Fruit fly (Drosophila melanogaster) whole organism, prepupa: ENCODE data around the gene Smr.
A peak's percentile ranks its signal among the peaks of the same experiment; 100 is the strongest.

Experiments
- CG10669 ChIP-seq: fragments of 200-800 bp; sonication (Bioruptor generic); optimal IDR thresholded peaks from 3 replicates; lab custom pipeline; 2018; ENCODE audit warnings: missing biosample characterization, mild to moderate bottlenecking, missing genetic modification characterization, moderate library complexity
- CG11294 ChIP-seq: fragments of 200-800 bp; sonication (Bioruptor generic); IDR thresholded peaks from 2 replicates; pipeline ENCODE4 v1.3.6; 2022; ENCODE audit warnings: missing biosample characterization, missing genetic modification characterization
- CG11762 ChIP-seq: fragments of 200-800 bp; sonication (Bioruptor generic); optimal IDR thresholded peaks from 3 replicates; lab custom pipeline; 2016; ENCODE audit warnings: missing biosample characterization, missing genetic modification characterization; ENCODE audit not compliant: insufficient read depth
- CG11902 ChIP-seq: fragments of 200-800 bp; sonication (Bioruptor generic); optimal IDR thresholded peaks from 3 replicates; lab custom pipeline; 2016; ENCODE audit warnings: missing biosample characterization, missing genetic modification characterization
- CG15336 ChIP-seq: fragments of 200-800 bp; sonication (Bioruptor generic); IDR thresholded peaks from 2 replicates; pipeline ENCODE4 v1.3.6; 2022; ENCODE audit warnings: missing biosample characterization, missing genetic modification characterization
- CG1621 ChIP-seq: fragments of 200-800 bp; sonication (Bioruptor generic); optimal IDR thresholded peaks from 3 replicates; lab custom pipeline; 2018; ENCODE audit warnings: missing biosample characterization, mild to moderate bottlenecking, missing genetic modification characterization
- CG16779 ChIP-seq: fragments of 200-800 bp; sonication (Bioruptor generic); optimal IDR thresholded peaks from 3 replicates; lab custom pipeline; 2017; ENCODE audit warnings: missing biosample characterization, mild to moderate bottlenecking, missing genetic modification characterization
- CG31627 ChIP-seq: fragments of 200-800 bp; sonication (Bioruptor generic); optimal IDR thresholded peaks from 3 replicates; lab custom pipeline; 2016; ENCODE audit warnings: missing biosample characterization, missing genetic modification characterization
- CG32006 ChIP-seq: fragments of 200-800 bp; sonication (Bioruptor generic); optimal IDR thresholded peaks from 3 replicates; lab custom pipeline; 2017; ENCODE audit warnings: missing biosample characterization, mild to moderate bottlenecking, missing genetic modification characterization
- CG3919 ChIP-seq: fragments of 200-800 bp; sonication (Bioruptor generic); optimal IDR thresholded peaks from 3 replicates; lab custom pipeline; 2016; ENCODE audit warnings: missing biosample characterization, missing genetic modification characterization
- CG4318 ChIP-seq: fragments of 200-800 bp; sonication (Bioruptor generic); optimal IDR thresholded peaks from 3 replicates; lab custom pipeline; 2017; ENCODE audit warnings: missing biosample characterization, mild to moderate bottlenecking, missing genetic modification characterization
- CG6163 ChIP-seq: fragments of 200-800 bp; sonication (Bioruptor generic); IDR thresholded peaks from 3 replicates; pipeline ENCODE4 v1.3.6; 2022; ENCODE audit warnings: missing biosample characterization, missing genetic modification characterization
- CG6276 ChIP-seq: fragments of 200-800 bp; sonication (Bioruptor generic); optimal IDR thresholded peaks from 2 replicates; lab custom pipeline; 2017; ENCODE audit warnings: missing biosample characterization, mild to moderate bottlenecking, missing genetic modification characterization
- CG6792 ChIP-seq: fragments of 200-800 bp; sonication (Bioruptor generic); optimal IDR thresholded peaks from 3 replicates; lab custom pipeline; 2016; ENCODE audit warnings: missing biosample characterization, missing genetic modification characterization
- CG6808 ChIP-seq: fragments of 200-800 bp; sonication (Bioruptor generic); optimal IDR thresholded peaks from 3 replicates; lab custom pipeline; 2017; ENCODE audit warnings: missing biosample characterization, missing genetic modification characterization, mild to moderate bottlenecking, moderate library complexity, missing genetic modification reagents
- CG8119 ChIP-seq: fragments of 200-800 bp; sonication (Bioruptor generic); IDR thresholded peaks from 3 replicates; pipeline ENCODE4 v1.3.6; 2022; ENCODE audit warnings: missing biosample characterization, missing genetic modification characterization
- CG8319 ChIP-seq: fragments of 200-800 bp; sonication (Bioruptor generic); optimal IDR thresholded peaks from 3 replicates; lab custom pipeline; 2016; ENCODE audit warnings: missing biosample characterization, missing genetic modification characterization
- CG8632 ChIP-seq: fragments of 200-800 bp; sonication (Bioruptor generic); optimal IDR thresholded peaks from 3 replicates; lab custom pipeline; 2016; ENCODE audit warnings: missing biosample characterization, missing genetic modification characterization
- CG9139 ChIP-seq: fragments of 200-800 bp; sonication (Bioruptor generic); optimal IDR thresholded peaks from 3 replicates; lab custom pipeline; 2017; ENCODE audit warnings: missing biosample characterization, mild to moderate bottlenecking, missing genetic modification characterization
- Eip78C ChIP-seq: fragments of 200-800 bp; sonication (Bioruptor generic); peaks from one replicate; lab custom pipeline; 2016; ENCODE audit warnings: missing biosample characterization, missing genetic modification characterization
- Eip93F ChIP-seq: fragments of 200-800 bp; sonication (Bioruptor generic); optimal IDR thresholded peaks from 2 replicates; lab custom pipeline; 2016; ENCODE audit warnings: missing biosample characterization, mild to moderate bottlenecking, missing genetic modification characterization
- Gug ChIP-seq: fragments of 200-800 bp; sonication (Bioruptor generic); IDR thresholded peaks from 2 replicates; pipeline ENCODE4 v1.3.6; 2022; ENCODE audit warnings: missing biosample characterization, missing genetic modification characterization
- Hr39 ChIP-seq: fragments of 200-800 bp; sonication (Bioruptor generic); optimal IDR thresholded peaks from 2 replicates; lab custom pipeline; 2016; ENCODE audit warnings: missing biosample characterization, missing genetic modification characterization
- Hr4 ChIP-seq: fragments of 200-800 bp; sonication (Bioruptor generic); optimal IDR thresholded peaks from 3 replicates; lab custom pipeline; 2016; ENCODE audit warnings: missing biosample characterization, missing genetic modification characterization
- Lpt ChIP-seq: fragments of 200-800 bp; sonication (Bioruptor generic); optimal IDR thresholded peaks from 3 replicates; lab custom pipeline; 2016; ENCODE audit warnings: missing biosample characterization, missing genetic modification characterization
- OdsH ChIP-seq: fragments of 200-800 bp; sonication (Bioruptor generic); optimal IDR thresholded peaks from 3 replicates; lab custom pipeline; 2016; ENCODE audit warnings: missing biosample characterization, missing genetic modification characterization
- Smox ChIP-seq: fragments of 200-800 bp; sonication (Bioruptor generic); optimal IDR thresholded peaks from 3 replicates; lab custom pipeline; 2016; ENCODE audit warnings: missing biosample characterization, missing genetic modification characterization
- Sox102F ChIP-seq: fragments of 200-800 bp; sonication (Bioruptor generic); optimal IDR thresholded peaks from 2 replicates; lab custom pipeline; 2016; ENCODE audit warnings: missing biosample characterization, mild to moderate bottlenecking, missing genetic modification characterization
- Sox15 ChIP-seq: fragments of 200-800 bp; sonication (Bioruptor generic); optimal IDR thresholded peaks from 3 replicates; lab custom pipeline; 2016; ENCODE audit warnings: missing biosample characterization, missing genetic modification characterization
- achi ChIP-seq: fragments of 200-800 bp; sonication (Bioruptor generic); optimal IDR thresholded peaks from 3 replicates; lab custom pipeline; 2016; ENCODE audit warnings: missing biosample characterization, missing genetic modification characterization
- acj6 ChIP-seq: fragments of 200-800 bp; sonication (Bioruptor generic); optimal IDR thresholded peaks from 3 replicates; lab custom pipeline; 2016; ENCODE audit warnings: missing biosample characterization, missing genetic modification characterization
- cyc ChIP-seq: fragments of 200-800 bp; sonication (Bioruptor generic); optimal IDR thresholded peaks from 3 replicates; lab custom pipeline; 2016; ENCODE audit warnings: missing biosample characterization, missing genetic modification characterization
- dac ChIP-seq: fragments of 200-800 bp; sonication (Bioruptor generic); optimal IDR thresholded peaks from 2 replicates; lab custom pipeline; 2017; ENCODE audit warnings: missing biosample characterization, mild to moderate bottlenecking, missing genetic modification characterization
- dsx ChIP-seq: fragments of 200-800 bp; optimal IDR thresholded peaks from 3 replicates; lab custom pipeline; 2019; ENCODE audit warnings: missing biosample characterization, mild to moderate bottlenecking, missing genetic modification characterization, moderate library complexity; ENCODE audit not compliant: poor library complexity, severe bottlenecking
- eg ChIP-seq: fragments of 200-800 bp; sonication (Bioruptor generic); IDR thresholded peaks from 3 replicates; pipeline ENCODE4 v1.3.6; 2022; ENCODE audit warnings: missing biosample characterization, missing genetic modification characterization
- esn ChIP-seq: fragments of 200-800 bp; sonication (Bioruptor generic); optimal IDR thresholded peaks from 2 replicates; lab custom pipeline; 2016; ENCODE audit warnings: missing biosample characterization, mild to moderate bottlenecking, missing genetic modification characterization, moderate library complexity
- fd59A ChIP-seq: fragments of 200-800 bp; sonication (Bioruptor generic); optimal IDR thresholded peaks from 2 replicates; lab custom pipeline; 2017; ENCODE audit warnings: missing biosample characterization, mild to moderate bottlenecking, missing genetic modification characterization, missing genetic modification reagents
- fd85E ChIP-seq: fragments of 200-800 bp; sonication (Bioruptor generic); optimal IDR thresholded peaks from 3 replicates; lab custom pipeline; 2016; ENCODE audit warnings: missing biosample characterization, missing genetic modification characterization
- fkh ChIP-seq: fragments of 200-800 bp; sonication (Bioruptor generic); optimal IDR thresholded peaks from 3 replicates; lab custom pipeline; 2017; ENCODE audit warnings: missing biosample characterization, mild to moderate bottlenecking, missing genetic modification characterization, moderate library complexity
- net ChIP-seq: fragments of 200-800 bp; sonication (Bioruptor generic); optimal IDR thresholded peaks from 3 replicates; lab custom pipeline; 2016; ENCODE audit warnings: missing biosample characterization, missing genetic modification characterization
- pdm3 ChIP-seq: fragments of 200-800 bp; sonication (Bioruptor generic); optimal IDR thresholded peaks from 3 replicates; lab custom pipeline; 2016; ENCODE audit warnings: missing biosample characterization, missing genetic modification characterization
- salr ChIP-seq, 2 experiments: fragments of 200-800 bp; sonication (Bioruptor generic); optimal IDR thresholded peaks; 3 replicates each; lab custom pipeline; 2016 to 2018; ENCODE audit warnings: missing biosample characterization in 2 of 2, missing genetic modification characterization in 2 of 2, mild to moderate bottlenecking in 1 of 2
- spab ChIP-seq: fragments of 200-800 bp; sonication (Bioruptor generic); optimal IDR thresholded peaks from 2 replicates; lab custom pipeline; 2017; ENCODE audit warnings: missing biosample characterization, mild to moderate bottlenecking, missing genetic modification characterization, missing genetic modification reagents
- ss ChIP-seq, 2 experiments: fragments of 200-800 bp; sonication (Bioruptor generic); optimal IDR thresholded peaks; 2 replicates in 1 of 2; 3 replicates in 1 of 2; lab custom pipeline; 2017 to 2018; ENCODE audit warnings: mild to moderate bottlenecking in 2 of 2, missing biosample characterization in 2 of 2, missing genetic modification characterization in 2 of 2, moderate library complexity in 1 of 2
- svp ChIP-seq: fragments of 200-800 bp; sonication (Bioruptor generic); peaks from one replicate; lab custom pipeline; 2016; ENCODE audit warnings: missing biosample characterization, missing genetic modification characterization
- vri ChIP-seq: fragments of 200-800 bp; sonication (Bioruptor generic); optimal IDR thresholded peaks from 3 replicates; lab custom pipeline; 2016; ENCODE audit warnings: missing biosample characterization, mild to moderate bottlenecking, missing genetic modification characterization

Gene Smr

DNA sequence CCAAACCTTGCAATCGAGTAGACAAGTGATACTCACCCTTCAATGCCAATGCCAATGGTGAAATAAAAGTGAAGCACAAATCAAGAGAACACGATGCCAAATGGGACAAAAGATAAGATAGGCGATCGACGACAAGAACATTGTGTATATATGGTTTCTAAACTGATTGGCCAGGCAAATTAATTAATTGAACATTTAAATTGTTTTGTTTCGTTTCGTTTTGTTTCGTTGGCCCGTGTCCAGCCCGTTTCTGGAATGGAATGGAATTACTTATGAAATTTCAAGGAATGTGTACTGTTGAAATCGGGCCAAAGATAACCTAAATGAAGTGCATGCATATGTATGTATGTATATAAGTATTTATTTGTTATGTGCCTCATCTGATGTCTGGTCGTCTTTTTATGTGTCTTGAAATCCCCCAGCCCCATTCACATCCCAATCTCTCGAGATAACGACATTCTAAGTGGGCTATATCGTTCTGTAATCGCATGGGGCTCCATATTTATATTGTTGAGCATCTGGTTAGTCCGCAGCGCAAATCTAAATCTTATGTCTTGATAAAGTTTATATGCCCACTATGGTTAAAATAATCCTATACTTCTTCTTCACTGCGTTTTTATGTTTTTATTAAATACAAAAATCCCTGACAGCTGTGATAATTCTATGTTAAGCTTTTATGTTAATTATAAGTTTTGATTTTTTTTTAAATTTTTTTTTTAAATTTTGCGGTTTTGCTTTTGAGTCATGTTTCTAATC, 66.4 kb downstream of the Smr start (continued):
- TF ChIP-seq CG11902 (GFP tag; lab: Kevin White, UChicago) (no peak), Smox (peak; percentile 23), OdsH (GFP tag; lab: Kevin White, UChicago) (no peak), CG3919 (GFP tag; lab: Kevin White, UChicago) (no peak), svp (peak; percentile 69), Lpt (GFP tag; lab: Kevin White, UChicago) (no peak), Sox102F (GFP tag; lab: Kevin White, UChicago) (no peak), Sox15 (GFP tag; lab: Kevin White, UChicago) (no peak), Eip93F (GFP tag; lab: Kevin White, UChicago) (no peak), Eip78C (peak; percentile 82), vri (GFP tag; lab: Kevin White, UChicago) (no peak), fd59A (GFP tag; lab: Kevin White, UChicago) (no peak), CG9139 (GFP tag; lab: Kevin White, UChicago) (no peak), CG16779 (no peak), fd85E (no peak), acj6 (peak; percentile 21), CG6276 (GFP tag; lab: Kevin White, UChicago) (no peak), CG8119 (GFP tag; lab: Robert Waterston, UW) (no peak), CG32006 (GFP tag; lab: Kevin White, UChicago) (no peak), Hr4 (GFP tag; lab: Kevin White, UChicago) (no peak), dac (GFP tag; lab: Kevin White, UChicago) (no peak), CG1621 (tag; lab: Kevin White, UChicago) (no peak), CG11294 (GFP tag; lab: Robert Waterston, UW) (no peak)

DNA sequence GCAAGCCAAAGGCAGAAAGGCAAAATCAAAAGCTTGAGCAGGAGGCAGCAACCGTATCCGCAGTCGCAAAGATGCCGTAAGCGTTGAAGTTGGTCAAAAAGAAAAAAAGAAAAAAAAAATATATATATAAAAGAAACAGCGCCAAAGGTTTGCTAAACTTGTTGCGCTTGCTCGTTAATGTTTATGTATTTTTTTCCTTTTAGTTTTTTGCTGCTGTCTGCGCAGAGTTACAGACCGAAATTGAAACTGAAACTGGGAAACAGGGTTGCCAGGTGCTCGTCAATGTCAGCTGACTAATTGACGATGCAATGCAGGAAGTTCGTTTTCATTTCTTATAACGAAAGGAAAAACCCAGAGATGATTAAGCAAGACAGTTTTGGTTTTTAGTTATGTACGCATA, 67.1 kb downstream of the Smr start:
- no peak for TF ChIP-seq Hr39 (GFP tag; lab: Kevin White, UChicago)
- TF ChIP-seq CG31627 (GFP tag; lab: Kevin White, UChicago): peak; percentile 23
- TF ChIP-seq CG3919 (GFP tag; lab: Kevin White, UChicago): peak; percentile 25
- TF ChIP-seq spab (GFP tag; lab: Kevin White, UChicago): peak; percentile 13
- TF ChIP-seq esn: peak; percentile 12
- peak; percentile 20 for TF ChIP-seq vri (GFP tag; lab: Kevin White, UChicago)
- peak; percentile 65 for TF ChIP-seq svp
- TF ChIP-seq OdsH (GFP tag; lab: Kevin White, UChicago): no peak
- no peak for TF ChIP-seq CG8632 (GFP tag; lab: Kevin White, UChicago)
- TF ChIP-seq cyc (GFP tag; lab: Kevin White, UChicago): peak; percentile 6
- TF ChIP-seq net (GFP tag; lab: Kevin White, UChicago): peak; percentile 43
- TF ChIP-seq fd59A (GFP tag; lab: Kevin White, UChicago): no peak
- TF ChIP-seq CG32006 (GFP tag; lab: Kevin White, UChicago): no peak
- peak; percentile 48 for TF ChIP-seq CG6808 (GFP tag; lab: Kevin White, UChicago)
- peak; percentile 52; the same call in 2 of the 3 replicates for TF ChIP-seq CG8119 (GFP tag; lab: Robert Waterston, UW)
- peak; percentile 16 for TF ChIP-seq CG8319 (GFP tag; lab: Kevin White, UChicago)
- TF ChIP-seq pdm3 (GFP tag; lab: Kevin White, UChicago): no peak
- TF ChIP-seq CG1621 (tag; lab: Kevin White, UChicago): no peak
- no peak for TF ChIP-seq dac (GFP tag; lab: Kevin White, UChicago)
- TF ChIP-seq CG11294 (GFP tag; lab: Robert Waterston, UW): no peak
- no peak for TF ChIP-seq Sox15 (GFP tag; lab: Kevin White, UChicago)
- TF ChIP-seq dsx (GFP tag; lab: Kevin White, UChicago): peak; percentile 45
- TF ChIP-seq Sox102F (GFP tag; lab: Kevin White, UChicago): peak; percentile 30
- peak; percentile 58; the same call in 2 of the 3 replicates for TF ChIP-seq eg (GFP tag; lab: Robert Waterston, UW)
- TF ChIP-seq salr (GFP tag; optimal IDR thresholded peaks at IDR 0.05; lab: Kevin White, UChicago): peak in 1 of 2 experiments; percentile 7
- TF ChIP-seq ss (GFP tag; optimal IDR thresholded peaks at IDR 0.05; lab: Kevin White, UChicago): peak; percentile 77 to 78
- TF ChIP-seq CG6163 (GFP tag; lab: Robert Waterston, UW): peak; percentile 74; the same call in 2 of the 3 replicates
- TF ChIP-seq fkh (GFP tag; lab: Kevin White, UChicago): no peak
- TF ChIP-seq Gug: no peak
- no peak for TF ChIP-seq CG11902 (GFP tag; lab: Kevin White, UChicago)
- peak; percentile 56 for TF ChIP-seq CG9139 (GFP tag; lab: Kevin White, UChicago)
- TF ChIP-seq CG15336 (GFP tag; lab: Robert Waterston, UW): 0 out of 2 replicates have a peak, but pooled peaks have one; percentile 24
- no peak for TF ChIP-seq achi (GFP tag; lab: Kevin White, UChicago)
- no peak for TF ChIP-seq CG4318 (GFP tag; lab: Kevin White, UChicago)
- peak; percentile 25 for TF ChIP-seq CG10669 (GFP tag; lab: Kevin White, UChicago)
- TF ChIP-seq CG6792 (GFP tag; lab: Kevin White, UChicago): no peak
- TF ChIP-seq CG11762 (GFP tag; lab: Kevin White, UChicago): no peak
